Worm (Caenorhabditis elegans): ENCODE measurements around the gene cest-2.3.

ce11 chrV:14175216-14175615 lies 7.5 kb downstream of the cest-2.3 start, which contains the start of gene cest-2.2:
- TF ChIP-seq sdc-2 (tag; optimal IDR thresholded peaks at IDR 0.05), result no peak
- TF ChIP-seq hlh-13 (GFP tag; optimal IDR thresholded peaks at IDR 0.05), result no peak
- TF ChIP-seq ama-1 (optimal IDR thresholded peaks at IDR 0.05), result no peak
